Worm (Caenorhabditis elegans): ENCODE data around the gene fbxa-88.

DNA sequence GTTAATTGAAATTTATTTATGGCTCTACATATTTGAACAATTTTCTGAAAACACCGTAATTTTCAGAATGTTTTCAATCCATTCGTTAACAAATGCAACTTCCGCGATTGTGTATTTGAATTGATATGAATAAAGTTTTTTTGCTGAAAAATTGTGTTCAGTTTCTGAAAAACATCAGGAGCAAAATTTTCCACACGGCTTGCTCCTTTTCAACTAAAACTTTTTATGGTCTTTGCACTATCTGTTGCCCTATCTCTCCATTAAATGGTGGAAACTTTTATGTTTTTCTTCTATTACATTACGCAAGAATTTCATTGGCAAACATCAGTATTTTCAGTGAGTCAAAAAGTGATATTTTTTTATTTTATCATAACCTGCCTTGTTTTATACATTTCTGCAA is 5.9 kb upstream of the fbxa-88 start, which contains the start of gene F10A3.4:
- TF ChIP-seq him-1 (tag; optimal IDR thresholded peaks at IDR 0.05), result no peak
- no peak for TF ChIP-seq dao-5 (tag; optimal IDR thresholded peaks at IDR 0.05)
- TF ChIP-seq W03F9.2 (tag; optimal IDR thresholded peaks at IDR 0.05), result no peak

All from whole organism, L4/young adult.